Fruit fly (Drosophila melanogaster): ENCODE measurements around the gene ND-15.

The ND-15 gene

dm6 chr2L:158649-159257, 44.2 kb downstream of the ND-15 start, which contains the start of the genes CG33635 and spen (continued):
- TF ChIP-seq grn (GFP tag; optimal IDR thresholded peaks at IDR 0.05) (no peak), phol (tag; optimal IDR thresholded peaks at IDR 0.05) (peak; percentile 21), BtbVII (GFP tag; optimal IDR thresholded peaks at IDR 0.05) (peak; percentile 71), Camta (GFP tag; optimal IDR thresholded peaks at IDR 0.05) (no peak), CG4424 (GFP tag; optimal IDR thresholded peaks at IDR 0.05) (no peak), wek (GFP tag; optimal IDR thresholded peaks at IDR 0.05) (peak; percentile 33), wdn (GFP tag; IDR thresholded peaks at IDR 0.05) (no peak), org-1 (GFP tag; optimal IDR thresholded peaks at IDR 0.05) (peak; percentile 44), CG12391 (tag; optimal IDR thresholded peaks at IDR 0.05) (peak; percentile 57), CrebB (tag; optimal IDR thresholded peaks at IDR 0.05) (peak; percentile 58), lab (GFP tag; optimal IDR thresholded peaks at IDR 0.05) (peak; percentile 65), tap (tag; optimal IDR thresholded peaks at IDR 0.05) (peak; percentile 15), Eip74EF (GFP tag; optimal IDR thresholded peaks at IDR 0.05) (peak in 1 of 2 experiments; percentile 10), D19A (tag; optimal IDR thresholded peaks at IDR 0.05) (peak; percentile 4), eve (GFP tag; optimal IDR thresholded peaks at IDR 0.05) (peak in 1 of 2 experiments; percentile 79), CG34422 (GFP tag; IDR thresholded peaks at IDR 0.05) (no peak), bsh (GFP tag; optimal IDR thresholded peaks at IDR 0.05) (peak in 1 of 2 experiments; percentile 2), stwl (tag; optimal IDR thresholded peaks at IDR 0.05) (peak; percentile 61), CG10462 (GFP tag; optimal IDR thresholded peaks at IDR 0.05) (no peak), dpn (GFP tag; optimal IDR thresholded peaks at IDR 0.05) (peak in 1 of 2 experiments; percentile 33), Lhr (GFP tag; optimal IDR thresholded peaks at IDR 0.05) (peak; percentile 77), HmgZ (tag; optimal IDR thresholded peaks at IDR 0.05) (peak; percentile 70), CG8924 (tag; optimal IDR thresholded peaks at IDR 0.05) (peak; percentile 82), Fer1 (GFP tag; optimal IDR thresholded peaks at IDR 0.05) (peak; percentile 68), CG32772 (GFP tag; IDR thresholded peaks at IDR 0.05) (no peak), CG3407 (GFP tag; optimal IDR thresholded peaks at IDR 0.05) (peak; percentile 76), CG2120 (GFP tag; optimal IDR thresholded peaks at IDR 0.05) (peak; percentile 34), CG33213 (GFP tag; optimal IDR thresholded peaks at IDR 0.05) (peak; percentile 65), Rx (GFP tag; IDR thresholded peaks at IDR 0.05) (no peak), eyg (GFP tag; optimal IDR thresholded peaks at IDR 0.05) (peak; percentile 25), btn (GFP tag; optimal IDR thresholded peaks at IDR 0.05) (no peak), CG13123 (GFP tag; optimal IDR thresholded peaks at IDR 0.05) (no peak), fd64A (GFP tag; optimal IDR thresholded peaks at IDR 0.05) (peak; percentile 36), insv (GFP tag; optimal IDR thresholded peaks at IDR 0.05) (peak in 1 of 2 experiments; percentile 48), CG17829 (tag; optimal IDR thresholded peaks at IDR 0.05) (peak; percentile 68), mirr (GFP tag; optimal IDR thresholded peaks at IDR 0.05) (peak; percentile 80), bigmax (GFP tag; optimal IDR thresholded peaks at IDR 0.05) (peak; percentile 48), sob (GFP tag; IDR thresholded peaks at IDR 0.05) (no peak), schlank (tag; optimal IDR thresholded peaks at IDR 0.05) (peak; percentile 15), Hey (tag; optimal IDR thresholded peaks at IDR 0.05) (peak; percentile 8), Ssrp (tag; optimal IDR thresholded peaks at IDR 0.05) (no peak), onecut (GFP tag; IDR thresholded peaks at IDR 0.05) (peak; percentile 61), CG10979 (tag; optimal IDR thresholded peaks at IDR 0.05) (peak; percentile 26), CG17568 (GFP tag; optimal IDR thresholded peaks at IDR 0.05) (peak; percentile 13), CG14050 (GFP tag; IDR thresholded peaks at IDR 0.05) (no peak), pfk (GFP tag; optimal IDR thresholded peaks at IDR 0.05) (peak; percentile 51), gfzf (GFP tag; optimal IDR thresholded peaks at IDR 0.05) (peak; percentile 97), CG11723 (GFP tag; optimal IDR thresholded peaks at IDR 0.05) (peak; percentile 28), grau (tag; optimal IDR thresholded peaks at IDR 0.05) (peak; percentile 38)
